Worm (Caenorhabditis elegans) whole organism, L4/young adult: ENCODE data around the gene T28F3.8.

ENCODE experiments used
- W03F9.2 ChIP-seq: fragments of 150-350 bp; optimal IDR thresholded peaks from 2 replicates; lab custom pipeline; 2014; ENCODE audit warnings: missing biosample characterization, missing genetic modification characterization
- dao-5 ChIP-seq: sonication (generic microtip); optimal IDR thresholded peaks from 2 replicates; lab custom pipeline; 2016; ENCODE audit warnings: missing genotype, missing genetic modification characterization, moderate library complexity, missing compliant biosample characterization

ce11 chrIV:17268628-17269027 lies 38.5 kb downstream of the T28F3.8 start:
- TF ChIP-seq W03F9.2, result peak; percentile 12
- no peak for TF ChIP-seq dao-5 (tag; lab: Kevin White, UChicago)
